Worm (Caenorhabditis elegans): Measurements from ENCODE around the gene twk-22.
A peak's percentile ranks its signal among the peaks of the same experiment; 100 is the strongest.

The twk-22 gene

ce11 chrX:16349019-16349418 lies 42.8 kb downstream of the twk-22 start:
- TF ChIP-seq swsn-7 (tag; optimal IDR thresholded peaks at IDR 0.05) (no peak), ceh-82 (tag; optimal IDR thresholded peaks at IDR 0.05) (peak in 1 of 3 experiments; percentile 16), dpl-1 (GFP tag; optimal IDR thresholded peaks at IDR 0.05) (no peak), Y116A8C.19 (tag; optimal IDR thresholded peaks at IDR 0.05; ENCODE audit: borderline replicate concordance) (no peak), ceh-63 (GFP tag; optimal IDR thresholded peaks at IDR 0.05) (no peak), lin-39 (tag; optimal IDR thresholded peaks at IDR 0.05) (no peak), nhr-84 (tag; optimal IDR thresholded peaks at IDR 0.05) (no peak), efl-1 (optimal IDR thresholded peaks at IDR 0.05) (no peak), efl-1 (GFP tag; optimal IDR thresholded peaks at IDR 0.05 in 1 of 2) (no peak), efl-3 (GFP tag; optimal IDR thresholded peaks at IDR 0.05) (no peak), mab-9 (GFP tag; IDR thresholded peaks at IDR 0.05) (no peak), alr-1 (tag; optimal IDR thresholded peaks at IDR 0.05; ENCODE audit: borderline replicate concordance) (no peak), egl-27 (tag; optimal IDR thresholded peaks at IDR 0.05) (no peak), nhr-12 (tag; optimal IDR thresholded peaks at IDR 0.05) (no peak), lsy-2 (tag; optimal IDR thresholded peaks at IDR 0.05) (peak in 1 of 2 experiments; percentile 11), aly-2 (tag; optimal IDR thresholded peaks at IDR 0.05) (no peak), skn-1 (tag; optimal IDR thresholded peaks at IDR 0.05) (peak; percentile 87), elt-2 (tag; optimal IDR thresholded peaks at IDR 0.05) (peak; percentile 93), jun-1 (tag; optimal IDR thresholded peaks at IDR 0.05) (peak; percentile 53), nhr-76 (tag; optimal IDR thresholded peaks at IDR 0.05) (no peak), grh-1 (GFP tag; IDR thresholded peaks at IDR 0.05) (no peak), unc-86 (tag; optimal IDR thresholded peaks at IDR 0.05) (no peak), lin-35 (GFP tag; optimal IDR thresholded peaks at IDR 0.05) (peak in 1 of 2 experiments; percentile 75), ceh-88 (GFP tag; IDR thresholded peaks at IDR 0.05) (no peak), tlp-1 (tag; optimal IDR thresholded peaks at IDR 0.05) (no peak), pax-3 (tag; optimal IDR thresholded peaks at IDR 0.05) (no peak), lin-15B (tag; optimal IDR thresholded peaks at IDR 0.05) (no peak), ceh-90 (tag; optimal IDR thresholded peaks at IDR 0.05) (no peak), ces-1 (GFP tag; optimal IDR thresholded peaks at IDR 0.05) (no peak), sptf-1 (tag; optimal IDR thresholded peaks at IDR 0.05) (no peak), nhr-85 (tag) (peak; percentile 67), lin-14 (GFP tag; optimal IDR thresholded peaks at IDR 0.05) (peak; percentile 75), rnt-1 (tag; optimal IDR thresholded peaks at IDR 0.05) (no peak), sup-37 (GFP tag; optimal IDR thresholded peaks at IDR 0.05) (no peak), tbx-2 (tag; optimal IDR thresholded peaks at IDR 0.05) (peak; percentile 48), C16A3.4 (tag; optimal IDR thresholded peaks at IDR 0.05) (peak; percentile 54), nhr-237 (tag; optimal IDR thresholded peaks at IDR 0.05) (no peak), nhr-71 (tag; optimal IDR thresholded peaks at IDR 0.05) (peak; percentile 64), nhr-90 (tag; optimal IDR thresholded peaks at IDR 0.05; ENCODE audit: poor library complexity) (peak; percentile 54), irx-1 (tag; optimal IDR thresholded peaks at IDR 0.05) (no peak), elt-3 (tag; optimal IDR thresholded peaks at IDR 0.05) (peak in 2 of 6 experiments; percentile 64 to 85), nhr-20 (tag; optimal IDR thresholded peaks at IDR 0.05) (peak; percentile 75), blmp-1 (tag; optimal IDR thresholded peaks at IDR 0.05) (peak; percentile 76), nhr-77 (tag; optimal IDR thresholded peaks at IDR 0.05) (peak; percentile 38), nhr-19 (GFP tag; conservative IDR thresholded peaks at IDR 0.05) (peak; percentile 64), mep-1 (tag; optimal IDR thresholded peaks at IDR 0.05) (peak; percentile 41), pqm-1 (tag; optimal IDR thresholded peaks at IDR 0.05) (no peak), fos-1 (tag; optimal IDR thresholded peaks at IDR 0.05) (no peak), hlh-4 (tag; optimal IDR thresholded peaks at IDR 0.05) (no peak), snu-23 (GFP tag; optimal IDR thresholded peaks at IDR 0.05) (peak; percentile 63), zag-1 (tag; optimal IDR thresholded peaks at IDR 0.05) (no peak), fkh-10 (GFP tag; optimal IDR thresholded peaks at IDR 0.05) (no peak), fkh-4 (tag; optimal IDR thresholded peaks at IDR 0.05; ENCODE audit: borderline replicate concordance) (no peak), mdl-1 (tag; optimal IDR thresholded peaks at IDR 0.05) (peak in 1 of 2 experiments; percentile 57)

Data from whole organism, L1 larva.